Worm (Caenorhabditis elegans) whole organism, mixed stage, embryonic: ENCODE data around the gene Y65A5A.1.
A peak's percentile ranks its signal among the peaks of the same experiment; 100 is the strongest.

Experiments used
- M03D4.4 ChIP-seq: sonication (generic microtip); optimal IDR thresholded peaks from 2 replicates; lab custom pipeline; 2017; ENCODE audit warnings: mild to moderate bottlenecking, missing genetic modification characterization, missing compliant biosample characterization
- bed-3 ChIP-seq: fragments of 200-800 bp; sonication (Bioruptor generic); optimal IDR thresholded peaks from 3 replicates; lab custom pipeline; 2018; ENCODE audit warnings: mild to moderate bottlenecking, missing genetic modification characterization, moderate library complexity, missing compliant biosample characterization
- blmp-1 ChIP-seq: fragments of 150-350 bp; optimal IDR thresholded peaks from 2 replicates; lab custom pipeline; 2014; ENCODE audit warnings: missing biosample characterization, missing genetic modification characterization
- ceh-39 ChIP-seq: fragments of 150-350 bp; optimal IDR thresholded peaks from 2 replicates; lab custom pipeline; 2014; ENCODE audit warnings: missing biosample characterization, missing genetic modification characterization
- ceh-43 ChIP-seq: fragments of 200-800 bp; sonication (Bioruptor generic); optimal IDR thresholded peaks from 2 replicates; lab custom pipeline; 2018; ENCODE audit warnings: mild to moderate bottlenecking, missing genetic modification characterization, moderate library complexity, missing compliant biosample characterization
- ceh-83 ChIP-seq: fragments of 200-800 bp; sonication (Bioruptor generic); optimal IDR thresholded peaks from 2 replicates; lab custom pipeline; 2018; ENCODE audit warnings: mild to moderate bottlenecking, missing genetic modification characterization, missing compliant biosample characterization
- ces-1 ChIP-seq: fragments of 150-350 bp; optimal IDR thresholded peaks from 2 replicates; lab custom pipeline; 2014; ENCODE audit warnings: missing biosample characterization, missing genetic modification reagents, missing genetic modification characterization
- cnd-1 ChIP-seq: fragments of 200-800 bp; sonication (Bioruptor generic); optimal IDR thresholded peaks from 2 replicates; lab custom pipeline; 2018; ENCODE audit warnings: mild to moderate bottlenecking, missing genetic modification characterization, missing compliant biosample characterization
- drap-1 ChIP-seq: fragments of 200-800 bp; sonication (Bioruptor generic); optimal IDR thresholded peaks from 3 replicates; lab custom pipeline; 2018; ENCODE audit warnings: mild to moderate bottlenecking, missing genetic modification characterization, missing compliant biosample characterization
- elt-1 ChIP-seq: sonication (generic microtip); optimal IDR thresholded peaks from 2 replicates; lab custom pipeline; 2017; ENCODE audit warnings: missing genetic modification characterization, mild to moderate bottlenecking, missing compliant biosample characterization, antibody characterized with exemption, moderate library complexity, borderline replicate concordance; ENCODE audit not compliant: insufficient read depth
- elt-3 ChIP-seq: fragments of 150-350 bp; optimal IDR thresholded peaks from 2 replicates; lab custom pipeline; 2014; ENCODE audit warnings: missing biosample characterization, missing genetic modification characterization
- flh-1 ChIP-seq: fragments of 200-800 bp; sonication (Bioruptor generic); optimal IDR thresholded peaks from 2 replicates; lab custom pipeline; 2018; ENCODE audit warnings: mild to moderate bottlenecking, missing genetic modification characterization, moderate library complexity, missing compliant biosample characterization
- ham-2 ChIP-seq: fragments of 200-800 bp; sonication (Bioruptor generic); optimal IDR thresholded peaks from 2 replicates; lab custom pipeline; 2018; ENCODE audit warnings: mild to moderate bottlenecking, missing genetic modification characterization, missing compliant biosample characterization
- hlh-1 ChIP-seq: fragments of 150-350 bp; optimal IDR thresholded peaks from 2 replicates; lab custom pipeline; 2014; ENCODE audit warnings: missing biosample characterization, missing genetic modification reagents, missing genetic modification characterization
- lin-13 ChIP-seq: fragments of 150-350 bp; optimal IDR thresholded peaks from 2 replicates; lab custom pipeline; 2014; ENCODE audit warnings: missing biosample characterization, missing genetic modification characterization
- lin-32 ChIP-seq: fragments of 200-800 bp; sonication (Bioruptor generic); optimal IDR thresholded peaks from 2 replicates; lab custom pipeline; 2018; ENCODE audit warnings: mild to moderate bottlenecking, missing genetic modification characterization, missing compliant biosample characterization
- lsy-2 ChIP-seq: fragments of 150-350 bp; optimal IDR thresholded peaks from 2 replicates; lab custom pipeline; 2014; ENCODE audit warnings: missing biosample characterization, missing genetic modification characterization
- mab-5 ChIP-seq: fragments of 150-350 bp; optimal IDR thresholded peaks from 2 replicates; lab custom pipeline; 2014; ENCODE audit warnings: missing biosample characterization, missing genetic modification characterization
- mep-1 ChIP-seq: fragments of 150-350 bp; optimal IDR thresholded peaks from 2 replicates; lab custom pipeline; 2017; ENCODE audit warnings: missing biosample characterization, missing genetic modification reagents, missing genetic modification characterization, inconsistent platforms
- mls-2 ChIP-seq: sonication (generic microtip); optimal IDR thresholded peaks from 2 replicates; lab custom pipeline; 2016; ENCODE audit warnings: mild to moderate bottlenecking, missing genetic modification characterization, moderate library complexity, missing compliant biosample characterization
- nhr-12 ChIP-seq: fragments of 150-350 bp; optimal IDR thresholded peaks from 2 replicates; lab custom pipeline; 2014; ENCODE audit warnings: missing biosample characterization, missing genetic modification characterization
- nhr-2 ChIP-seq: fragments of 150-350 bp; optimal IDR thresholded peaks from 2 replicates; lab custom pipeline; 2014; ENCODE audit warnings: missing biosample characterization, missing genetic modification characterization
- nhr-237 ChIP-seq: fragments of 150-350 bp; optimal IDR thresholded peaks from 2 replicates; lab custom pipeline; 2014; ENCODE audit warnings: missing biosample characterization, missing genetic modification characterization
- nhr-28 ChIP-seq: fragments of 150-350 bp; optimal IDR thresholded peaks from 2 replicates; lab custom pipeline; 2014; ENCODE audit warnings: missing biosample characterization, missing genetic modification characterization
- nhr-76 ChIP-seq: sonication (generic microtip); optimal IDR thresholded peaks from 2 replicates; lab custom pipeline; 2017; ENCODE audit warnings: missing biosample characterization, missing genetic modification characterization
- pha-4 ChIP-seq: fragments of 150-350 bp; optimal IDR thresholded peaks from 2 replicates; lab custom pipeline; 2018; ENCODE audit warnings: missing biosample characterization, missing genetic modification reagents, missing genetic modification characterization
- sem-2 ChIP-seq: fragments of 200-800 bp; sonication (Bioruptor generic); optimal IDR thresholded peaks from 2 replicates; lab custom pipeline; 2018; ENCODE audit warnings: mild to moderate bottlenecking, missing genetic modification characterization, missing compliant biosample characterization
- snpc-4 ChIP-seq: fragments of 150-350 bp; optimal IDR thresholded peaks from 2 replicates; lab custom pipeline; 2014; ENCODE audit warnings: missing biosample characterization, missing genetic modification characterization
- sptf-1 ChIP-seq: sonication (generic microtip); optimal IDR thresholded peaks from 2 replicates; lab custom pipeline; 2017; ENCODE audit warnings: mild to moderate bottlenecking, missing genetic modification characterization, moderate library complexity, missing compliant biosample characterization
- tbx-8 ChIP-seq: fragments of 200-800 bp; sonication (Bioruptor generic); optimal IDR thresholded peaks from 2 replicates; lab custom pipeline; 2018; ENCODE audit warnings: mild to moderate bottlenecking, missing genetic modification characterization, moderate library complexity, missing compliant biosample characterization
- unc-120 ChIP-seq: sonication (generic microtip); optimal IDR thresholded peaks from 2 replicates; lab custom pipeline; 2017; ENCODE audit warnings: missing genetic modification characterization, missing compliant biosample characterization; ENCODE audit not compliant: poor library complexity, severe bottlenecking
- unc-39 ChIP-seq: fragments of 150-350 bp; optimal IDR thresholded peaks from 2 replicates; lab custom pipeline; 2014; ENCODE audit warnings: missing biosample characterization, missing genetic modification characterization
- unc-62 ChIP-seq: fragments of 150-350 bp; optimal IDR thresholded peaks from 2 replicates; lab custom pipeline; 2014; ENCODE audit warnings: missing biosample characterization, missing genetic modification reagents, missing genetic modification characterization
- zip-8 ChIP-seq: fragments of 150-350 bp; optimal IDR thresholded peaks from 2 replicates; lab custom pipeline; 2014; ENCODE audit warnings: missing biosample characterization, missing genetic modification characterization
- ztf-11 ChIP-seq: fragments of 150-350 bp; optimal IDR thresholded peaks from 2 replicates; lab custom pipeline; 2014; ENCODE audit warnings: missing biosample characterization, missing genetic modification characterization

The Y65A5A.1 gene

DNA sequence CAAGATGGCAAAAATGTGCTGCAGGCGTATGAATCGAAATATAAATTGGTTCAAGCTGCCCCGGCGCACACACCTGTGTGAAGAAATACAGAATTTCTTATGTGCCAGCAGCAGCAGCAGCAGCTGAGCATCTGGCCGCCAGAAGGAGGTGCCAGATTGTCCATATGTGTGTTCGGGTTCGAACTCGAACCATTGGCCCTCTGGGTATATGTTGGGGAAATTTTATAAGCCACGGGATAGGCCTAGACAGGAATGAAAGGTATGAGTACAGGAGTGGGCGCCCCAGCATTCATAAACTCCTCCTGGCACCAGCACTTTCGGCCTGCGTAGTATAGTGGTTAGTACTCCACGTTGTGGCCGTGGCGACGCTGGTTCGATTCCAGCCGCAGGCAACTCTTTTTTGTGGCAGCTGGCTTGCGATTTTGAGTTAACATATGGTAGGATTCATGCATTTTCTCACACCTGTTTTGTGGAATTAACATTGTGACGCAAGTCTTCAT lies 11.4 kb downstream of the Y65A5A.1 start (continued):
- TF ChIP-seq lsy-2 (tag; lab: Kevin White, UChicago) = no peak
- no peak for TF ChIP-seq unc-39
- TF ChIP-seq nhr-12 (tag; lab: Kevin White, UChicago) = no peak
- no peak for TF ChIP-seq lin-13 (tag; lab: Kevin White, UChicago)
- TF ChIP-seq mep-1 (tag; lab: Kevin White, UChicago) = no peak
- TF ChIP-seq hlh-1 (tag; lab: Kevin White, UChicago) = peak; percentile 14
- no peak for TF ChIP-seq elt-1 (tag; lab: Kevin White, UChicago)

DNA sequence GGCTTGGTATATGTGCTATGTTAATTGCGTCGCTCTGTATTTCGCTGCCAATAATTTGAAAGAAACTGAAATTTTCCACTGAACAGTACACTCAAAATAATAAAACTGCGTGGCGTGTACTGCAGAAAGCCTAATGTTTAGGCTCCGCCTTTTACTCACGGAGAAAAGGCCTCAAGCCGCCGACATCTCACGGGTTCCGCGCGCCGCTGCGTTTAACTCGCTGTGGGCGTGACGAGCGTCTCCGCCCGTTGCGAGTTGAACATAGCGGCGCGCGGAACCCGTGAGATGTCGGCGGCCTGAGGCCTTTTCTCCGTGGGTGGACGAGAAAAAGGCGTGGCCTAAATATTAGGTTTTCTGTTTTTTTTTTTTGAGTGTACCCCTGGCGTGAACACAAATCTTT lies 15.0 kb downstream of the Y65A5A.1 start:
- TF ChIP-seq ces-1 (GFP tag; lab: Kevin White, UChicago) (no peak), nhr-12 (tag; lab: Kevin White, UChicago) (no peak), sptf-1 (tag; lab: Kevin White, UChicago) (no peak), flh-1 (GFP tag; lab: Kevin White, UChicago) (no peak), nhr-28 (tag; lab: Kevin White, UChicago) (no peak), ham-2 (no peak), nhr-76 (tag; lab: Kevin White, UChicago) (no peak), sem-2 (no peak), pha-4 (tag; lab: Kevin White, UChicago) (no peak), zip-8 (tag; lab: Kevin White, UChicago) (no peak), lsy-2 (tag; lab: Kevin White, UChicago) (no peak), cnd-1 (tag; lab: Kevin White, UChicago) (no peak), mls-2 (tag; lab: Kevin White, UChicago) (no peak), ceh-39 (tag; lab: Kevin White, UChicago) (no peak), unc-120 (tag; lab: Kevin White, UChicago) (no peak), unc-62 (GFP tag; lab: Kevin White, UChicago) (no peak), snpc-4 (no peak), blmp-1 (tag; lab: Kevin White, UChicago) (no peak), nhr-237 (tag; lab: Kevin White, UChicago) (no peak), elt-1 (tag; lab: Kevin White, UChicago) (no peak)

DNA sequence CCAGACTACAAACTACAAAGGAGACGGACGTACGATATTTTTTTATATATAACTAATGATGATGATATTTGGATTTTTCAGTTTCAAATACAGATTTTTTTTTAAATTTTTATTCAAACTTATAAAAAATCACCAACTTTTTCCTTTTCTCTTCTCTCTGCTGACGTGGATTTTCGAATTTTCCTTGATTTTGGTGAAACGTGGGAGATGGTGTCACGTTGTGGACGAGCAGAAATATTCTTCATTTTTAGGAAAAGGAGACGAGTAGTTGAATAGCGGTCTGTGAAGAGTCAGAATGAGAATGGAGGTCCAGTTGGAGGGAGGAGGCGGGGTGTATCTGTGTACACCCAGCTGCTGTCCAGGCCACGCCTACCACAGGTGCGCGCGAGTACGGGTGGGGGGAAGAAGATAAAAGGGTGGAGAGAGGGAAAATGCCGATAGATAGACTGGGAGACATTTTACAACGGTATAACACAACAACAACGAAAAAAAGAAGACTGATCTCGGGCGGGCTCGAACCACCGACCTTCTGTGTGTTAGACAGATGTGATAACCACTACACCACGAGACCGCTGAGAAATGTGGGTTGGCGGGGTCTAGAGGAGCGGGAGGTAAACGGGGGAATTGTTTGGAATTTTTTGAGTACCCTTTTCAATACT lies 17.6 kb downstream of the Y65A5A.1 start, which contains the start of gene Y7A9D.1:
Gene Y7A9D.1, minus strand, starts transcription at position 283 of the 659 bp plus-strand sequence.
- TF ChIP-seq nhr-237 (tag; lab: Kevin White, UChicago) = no peak
- TF ChIP-seq mab-5 (tag; lab: Kevin White, UChicago) = no peak
- TF ChIP-seq lin-13 (tag; lab: Kevin White, UChicago) = peak; percentile 58
- peak; percentile 90 for TF ChIP-seq sptf-1 (tag; lab: Kevin White, UChicago)
- no peak for TF ChIP-seq nhr-76 (tag; lab: Kevin White, UChicago)
- peak; percentile 13 for TF ChIP-seq lsy-2 (tag; lab: Kevin White, UChicago)
- peak; percentile 61 for TF ChIP-seq sem-2
- TF ChIP-seq drap-1 = peak; percentile 84
- TF ChIP-seq ham-2 = peak; percentile 61
- peak; percentile 24 for TF ChIP-seq unc-62 (GFP tag; lab: Kevin White, UChicago)
- peak; percentile 75 for TF ChIP-seq tbx-8 (GFP tag; lab: Kevin White, UChicago)
- no peak for TF ChIP-seq nhr-12 (tag; lab: Kevin White, UChicago)
- TF ChIP-seq nhr-2 (tag; lab: Kevin White, UChicago) = no peak
- no peak for TF ChIP-seq snpc-4
- no peak for TF ChIP-seq pha-4 (tag; lab: Kevin White, UChicago)
- no peak for TF ChIP-seq mep-1 (tag; lab: Kevin White, UChicago)
- TF ChIP-seq elt-3 (tag; lab: Kevin White, UChicago) = no peak
- peak; percentile 84 for TF ChIP-seq mls-2 (tag; lab: Kevin White, UChicago)
- TF ChIP-seq M03D4.4 = peak; percentile 85
- TF ChIP-seq ztf-11 (tag; lab: Kevin White, UChicago) = peak; percentile 45
- TF ChIP-seq ceh-39 (tag; lab: Kevin White, UChicago) = no peak
- peak; percentile 77 for TF ChIP-seq cnd-1 (tag; lab: Kevin White, UChicago)
- no peak for TF ChIP-seq ces-1 (GFP tag; lab: Kevin White, UChicago)
- TF ChIP-seq blmp-1 (tag; lab: Kevin White, UChicago) = no peak
- no peak for TF ChIP-seq nhr-28 (tag; lab: Kevin White, UChicago)
- peak; percentile 73 for TF ChIP-seq unc-120 (tag; lab: Kevin White, UChicago)
- TF ChIP-seq flh-1 (GFP tag; lab: Kevin White, UChicago) = peak; percentile 56
- peak; percentile 89 for TF ChIP-seq ceh-83
- no peak for TF ChIP-seq zip-8 (tag; lab: Kevin White, UChicago)
- peak; percentile 13 for TF ChIP-seq bed-3
- no peak for TF ChIP-seq unc-39
- TF ChIP-seq lin-32 (GFP tag; lab: Kevin White, UChicago) = peak; percentile 93
- TF ChIP-seq hlh-1 (tag; lab: Kevin White, UChicago) = peak; percentile 89
- TF ChIP-seq elt-1 (tag; lab: Kevin White, UChicago) = no peak
- TF ChIP-seq ceh-43 (GFP tag; lab: Kevin White, UChicago) = no peak
